Worm (Caenorhabditis elegans): ENCODE measurements around the gene upb-1.

DNA sequence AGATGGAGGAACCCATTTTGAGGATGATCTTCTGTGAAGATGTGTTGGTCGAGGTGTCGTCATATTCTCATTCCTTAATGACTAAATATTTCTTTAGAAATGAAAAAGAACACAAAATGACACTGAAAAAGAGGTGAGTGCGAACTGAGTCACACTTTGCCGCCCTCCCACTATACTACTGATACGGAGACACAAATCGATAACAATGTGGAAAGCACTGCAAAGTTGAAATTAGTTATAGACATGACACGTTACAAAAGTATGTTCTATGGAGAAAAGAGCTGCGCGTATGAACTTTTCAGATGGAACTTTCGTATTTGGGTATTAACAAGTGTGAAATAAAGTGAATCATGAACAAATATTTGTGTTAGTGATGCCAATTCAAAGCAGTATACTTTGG, 45.7 kb downstream of the upb-1 start, which contains the start of gene tat-4:
- TF ChIP-seq dmd-4 (tag; optimal IDR thresholded peaks at IDR 0.05) = no peak
- TF ChIP-seq nhr-129 (tag; optimal IDR thresholded peaks at IDR 0.05) = no peak
- TF ChIP-seq skn-1 (tag; optimal IDR thresholded peaks at IDR 0.05) = no peak
- TF ChIP-seq nhr-237 (tag; optimal IDR thresholded peaks at IDR 0.05) = no peak
